Worm (Caenorhabditis elegans): ENCODE data around the gene ilys-5.
A peak's percentile ranks its signal among the peaks of the same experiment; 100 is the strongest.

Gene ilys-5

DNA sequence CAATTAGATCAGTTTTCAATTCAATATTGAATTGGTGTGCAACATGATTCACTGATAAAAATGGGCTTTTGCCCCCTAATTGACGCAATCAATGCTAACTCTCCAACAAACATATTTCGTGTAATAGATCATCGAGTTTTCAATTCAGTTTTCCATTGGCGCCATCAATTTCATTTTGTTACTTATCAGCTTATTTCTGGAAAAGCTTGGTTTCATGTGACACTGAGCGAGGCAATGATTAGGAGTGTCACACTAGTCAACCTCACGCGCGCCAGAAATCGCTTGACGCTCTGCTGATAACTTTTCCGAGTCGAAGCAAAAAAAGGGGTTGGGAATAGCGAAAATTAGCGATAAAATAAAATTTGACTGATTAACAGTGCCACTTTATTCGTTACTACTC, 18.1 kb downstream of the ilys-5 start, which contains the start of gene ets-4 (continued):
- TF ChIP-seq zfp-3 (GFP tag; conservative IDR thresholded peaks at IDR 0.05) (no peak), dmd-9 (GFP tag; IDR thresholded peaks at IDR 0.05) (no peak), dmd-8 (GFP tag; IDR thresholded peaks at IDR 0.05) (no peak), Y5F2A.4 (GFP tag; optimal IDR thresholded peaks at IDR 0.05) (no peak), pha-4 (GFP tag; IDR thresholded peaks at IDR 0.05) (peak; percentile 11; the same call in 1 of the 2 replicates), pha-4 (tag; optimal IDR thresholded peaks at IDR 0.05) (no peak), ceh-32 (tag; optimal IDR thresholded peaks at IDR 0.05; ENCODE audit: poor library complexity) (no peak), saeg-2 (GFP tag; IDR thresholded peaks at IDR 0.05) (0 out of 2 replicates have a peak, but pooled peaks have one; percentile 55), pqm-1 (tag; optimal IDR thresholded peaks at IDR 0.05) (peak; percentile 90), dve-1 (tag; optimal IDR thresholded peaks at IDR 0.05; ENCODE audit: insufficient read depth) (peak; percentile 86), T26A8.4 (GFP tag; IDR thresholded peaks at IDR 0.05) (0 out of 2 replicates have a peak, but pooled peaks have one; percentile 31), daf-8 (GFP tag; IDR thresholded peaks at IDR 0.05) (no peak), spr-1 (tag; optimal IDR thresholded peaks at IDR 0.05) (no peak), madf-9 (GFP tag; conservative IDR thresholded peaks at IDR 0.05) (no peak), dmd-6 (GFP tag; IDR thresholded peaks at IDR 0.05) (peak; percentile 92), lin-39 (tag; optimal IDR thresholded peaks at IDR 0.05) (no peak), snpc-1.2 (GFP tag; IDR thresholded peaks at IDR 0.05) (no peak), ceh-82 (tag; optimal IDR thresholded peaks at IDR 0.05) (no peak), nhr-11 (tag; optimal IDR thresholded peaks at IDR 0.05) (no peak), fkh-10 (GFP tag; optimal IDR thresholded peaks at IDR 0.05) (no peak), php-3 (GFP tag; IDR thresholded peaks at IDR 0.05) (peak; percentile 98), cey-2 (tag; optimal IDR thresholded peaks at IDR 0.05; ENCODE audit: borderline replicate concordance, insufficient read depth) (no peak), Y75B8A.6 (GFP tag; IDR thresholded peaks at IDR 0.05) (no peak), D1046.2 (GFP tag; IDR thresholded peaks at IDR 0.05) (no peak), zfp-2 (tag; optimal IDR thresholded peaks at IDR 0.05) (no peak), lsy-2 (tag; optimal IDR thresholded peaks at IDR 0.05) (peak in 1 of 2 experiments; percentile 26), Y105C5A.15 (GFP tag; IDR thresholded peaks at IDR 0.05) (no peak), ces-1 (GFP tag; optimal IDR thresholded peaks at IDR 0.05) (no peak), ZK337.2 (GFP tag; IDR thresholded peaks at IDR 0.05) (no peak), ceh-20 (GFP tag; IDR thresholded peaks at IDR 0.05) (peak; percentile 73; the same call in 1 of the 2 replicates), ZK546.5 (tag; optimal IDR thresholded peaks at IDR 0.05) (no peak), zag-1 (tag; optimal IDR thresholded peaks at IDR 0.05) (no peak), arid-1 (GFP tag; conservative IDR thresholded peaks at IDR 0.05) (no peak), mxl-2 (GFP tag; conservative IDR thresholded peaks at IDR 0.05) (no peak), nhr-237 (tag; optimal IDR thresholded peaks at IDR 0.05) (no peak), attf-4 (tag; optimal IDR thresholded peaks at IDR 0.05) (no peak), lin-29 (GFP tag; IDR thresholded peaks at IDR 0.05) (no peak), nhr-111 (GFP tag; optimal IDR thresholded peaks at IDR 0.05) (no peak), R02D3.7 (tag; optimal IDR thresholded peaks at IDR 0.05) (no peak), unc-62 (GFP tag; optimal IDR thresholded peaks at IDR 0.05 in 1 of 2) (peak in 1 of 2 experiments; percentile 78), unc-62 (tag; optimal IDR thresholded peaks at IDR 0.05) (no peak), ztf-7 (tag; optimal IDR thresholded peaks at IDR 0.05) (no peak), daf-12 (tag; optimal IDR thresholded peaks at IDR 0.05) (no peak), F37D6.2 (tag; optimal IDR thresholded peaks at IDR 0.05) (no peak), nhr-6 (tag; optimal IDR thresholded peaks at IDR 0.05) (peak; percentile 13), nhr-10 (tag; optimal IDR thresholded peaks at IDR 0.05) (no peak), ceh-28 (tag; optimal IDR thresholded peaks at IDR 0.05) (no peak), lin-15B (tag; optimal IDR thresholded peaks at IDR 0.05) (no peak), daf-16 (GFP tag; optimal IDR thresholded peaks at IDR 0.05) (peak in 1 of 2 experiments; percentile 68), daf-16 (tag; optimal IDR thresholded peaks at IDR 0.05) (peak; percentile 92), vab-7 (GFP tag; IDR thresholded peaks at IDR 0.05) (no peak), nhr-48 (tag; optimal IDR thresholded peaks at IDR 0.05) (peak; percentile 57), fos-1 (tag; optimal IDR thresholded peaks at IDR 0.05) (no peak)
